Worm (Caenorhabditis elegans) whole organism, L4 larva: Measurements from ENCODE around the gene srz-90.

Source experiments
- D1046.2 ChIP-seq: fragments of 200-800 bp; sonication (Bioruptor generic); IDR thresholded peaks from 2 replicates; pipeline ENCODE4 v1.3.6; 2022; ENCODE audit warnings: missing genetic modification characterization, missing compliant biosample characterization
- F49E8.2 ChIP-seq: sonication (generic microtip); optimal IDR thresholded peaks from 2 replicates; lab custom pipeline; 2016; ENCODE audit warnings: missing compliant biosample characterization, mild to moderate bottlenecking, missing genetic modification characterization, borderline replicate concordance
- Y48G9A.11 ChIP-seq: fragments of 200-800 bp; sonication (Bioruptor generic); IDR thresholded peaks from 2 replicates; pipeline ENCODE4 v1.3.6; 2022; ENCODE audit warnings: missing genetic modification reagents, missing genetic modification characterization, missing compliant biosample characterization
- Y75B8A.6 ChIP-seq: fragments of 200-800 bp; sonication (Bioruptor generic); IDR thresholded peaks from 2 replicates; pipeline ENCODE4 v1.3.6; 2022; ENCODE audit warnings: missing genetic modification reagents, missing genetic modification characterization, missing compliant biosample characterization
- aha-1 ChIP-seq: fragments of 150-350 bp; peaks from one replicate; lab custom pipeline; 2014; ENCODE audit warnings: missing biosample characterization, missing genetic modification characterization
- aly-2 ChIP-seq: sonication (generic microtip); optimal IDR thresholded peaks from 2 replicates; lab custom pipeline; 2018; ENCODE audit warnings: missing biosample characterization, missing genetic modification characterization
- ceh-20 ChIP-seq: fragments of 200-800 bp; sonication (Bioruptor generic); IDR thresholded peaks from 2 replicates; pipeline ENCODE4 v1.3.6; 2022; ENCODE audit warnings: missing genetic modification reagents, missing genetic modification characterization, missing compliant biosample characterization
- ceh-28 ChIP-seq: fragments of 150-350 bp; optimal IDR thresholded peaks from 2 replicates; lab custom pipeline; 2014; ENCODE audit warnings: missing biosample characterization, missing genetic modification reagents, missing genetic modification characterization
- ceh-32 ChIP-seq: sonication (generic microtip); optimal IDR thresholded peaks from 2 replicates; lab custom pipeline; 2016; ENCODE audit warnings: mild to moderate bottlenecking, missing genetic modification characterization, missing compliant biosample characterization; ENCODE audit not compliant: poor library complexity
- ceh-82 ChIP-seq: sonication (generic microtip); optimal IDR thresholded peaks from 2 replicates; lab custom pipeline; 2017; ENCODE audit warnings: missing biosample characterization, missing genetic modification characterization
- daf-12 ChIP-seq: fragments of 150-350 bp; optimal IDR thresholded peaks from 2 replicates; lab custom pipeline; 2014; ENCODE audit warnings: missing biosample characterization, missing genetic modification reagents, missing genetic modification characterization
- dve-1 ChIP-seq: sonication (generic microtip); optimal IDR thresholded peaks from 2 replicates; lab custom pipeline; 2017; ENCODE audit warnings: antibody characterized with exemption, mild to moderate bottlenecking, missing genetic modification characterization, missing compliant biosample characterization; ENCODE audit not compliant: insufficient read depth
- gei-8 ChIP-seq: fragments of 200-800 bp; sonication (Bioruptor generic); optimal IDR thresholded peaks from 2 replicates; lab custom pipeline; 2018; ENCODE audit warnings: mild to moderate bottlenecking, missing genetic modification characterization, missing compliant biosample characterization
- hif-1 ChIP-seq, 2 experiments: sonication (generic microtip); optimal IDR thresholded peaks; 2 replicates each; lab custom pipeline; 2016 to 2017; ENCODE audit warnings: missing compliant biosample characterization in 2 of 2, missing genetic modification characterization in 2 of 2, missing genetic modification reagents in 2 of 2, missing genotype in 2 of 2, mild to moderate bottlenecking in 1 of 2
- hlh-30 ChIP-seq: sonication (generic microtip); optimal IDR thresholded peaks from 2 replicates; lab custom pipeline; 2017; ENCODE audit warnings: antibody characterized with exemption, mild to moderate bottlenecking, missing genetic modification characterization, missing compliant biosample characterization; ENCODE audit not compliant: insufficient read depth
- lin-13 ChIP-seq: fragments of 150-350 bp; optimal IDR thresholded peaks from 2 replicates; lab custom pipeline; 2014; ENCODE audit warnings: missing biosample characterization, missing genetic modification reagents, missing genetic modification characterization
- lin-29 ChIP-seq: fragments of 200-800 bp; sonication (Bioruptor generic); IDR thresholded peaks from 2 replicates; pipeline ENCODE4 v1.3.6; 2022; ENCODE audit warnings: missing genetic modification reagents, missing genetic modification characterization, missing compliant biosample characterization
- lin-39 ChIP-seq: fragments of 150-350 bp; optimal IDR thresholded peaks from 2 replicates; lab custom pipeline; 2014; ENCODE audit warnings: missing biosample characterization, missing genetic modification reagents, missing genetic modification characterization
- lir-3 ChIP-seq: sonication (generic microtip); optimal IDR thresholded peaks from 2 replicates; lab custom pipeline; 2016; ENCODE audit warnings: mild to moderate bottlenecking, missing genetic modification characterization, missing compliant biosample characterization
- madf-5 ChIP-seq, 2 experiments: fragments of 200-800 bp; sonication (Bioruptor generic); IDR thresholded peaks; 2 replicates each; pipeline ENCODE4 v1.3.6; 2022; ENCODE audit warnings: missing compliant biosample characterization in 2 of 2, missing genetic modification characterization in 2 of 2
- madf-9 ChIP-seq: fragments of 200-800 bp; sonication (Bioruptor generic); conservative IDR thresholded peaks from 2 replicates; pipeline ENCODE4 v1.3.6; 2022; ENCODE audit warnings: missing genetic modification reagents, missing genetic modification characterization, missing compliant biosample characterization
- mxl-2 ChIP-seq: fragments of 200-800 bp; sonication (Bioruptor generic); conservative IDR thresholded peaks from 2 replicates; pipeline ENCODE4 v1.3.6; 2022; ENCODE audit warnings: missing genetic modification reagents, missing genetic modification characterization, missing compliant biosample characterization
- nhr-25 ChIP-seq: sonication (generic microtip); optimal IDR thresholded peaks from 2 replicates; lab custom pipeline; 2017; ENCODE audit warnings: missing genetic modification characterization, mild to moderate bottlenecking, missing compliant biosample characterization, antibody characterized with exemption, moderate library complexity, borderline replicate concordance; ENCODE audit not compliant: insufficient read depth
- nhr-6 ChIP-seq: fragments of 150-350 bp; optimal IDR thresholded peaks from 2 replicates; lab custom pipeline; 2014; ENCODE audit warnings: missing biosample characterization, missing genetic modification characterization
- nhr-77 ChIP-seq: fragments of 150-350 bp; optimal IDR thresholded peaks from 2 replicates; lab custom pipeline; 2014; ENCODE audit warnings: missing biosample characterization, missing genetic modification characterization
- spr-1 ChIP-seq: sonication (generic microtip); optimal IDR thresholded peaks from 2 replicates; lab custom pipeline; 2016; ENCODE audit warnings: mild to moderate bottlenecking, missing genetic modification characterization, missing compliant biosample characterization
- tag-97 ChIP-seq: fragments of 200-800 bp; sonication (Bioruptor generic); IDR thresholded peaks from 2 replicates; pipeline ENCODE4 v1.3.6; 2022; ENCODE audit warnings: missing genetic modification characterization, missing compliant biosample characterization
- unc-39 ChIP-seq: sonication (generic microtip); optimal IDR thresholded peaks from 2 replicates; lab custom pipeline; 2017; ENCODE audit warnings: missing biosample characterization, missing genetic modification characterization
- unc-62 ChIP-seq, 3 experiments: fragments of 150-350 bp in 1 of 3; sonication (generic microtip); optimal IDR thresholded peaks in 2 of 3; peaks in 1 of 3; 1 replicate in 1 of 3; 2 replicates in 2 of 3; lab custom pipeline; 2014 to 2017; ENCODE audit warnings: missing biosample characterization in 3 of 3, missing genetic modification characterization in 3 of 3, missing genetic modification reagents in 3 of 3, missing genotype in 1 of 3
- zfp-2 ChIP-seq: sonication (generic microtip); optimal IDR thresholded peaks from 2 replicates; lab custom pipeline; 2016; ENCODE audit warnings: mild to moderate bottlenecking, missing genetic modification characterization, missing compliant biosample characterization
- zfp-3 ChIP-seq: fragments of 200-800 bp; sonication (Bioruptor generic); conservative IDR thresholded peaks from 2 replicates; pipeline ENCODE4 v1.3.6; 2022; ENCODE audit warnings: missing genetic modification reagents, missing genetic modification characterization, missing compliant biosample characterization
- ztf-11 ChIP-seq: fragments of 150-350 bp; optimal IDR thresholded peaks from 2 replicates; lab custom pipeline; 2014; ENCODE audit warnings: missing biosample characterization, missing genetic modification characterization

The srz-90 gene

DNA sequence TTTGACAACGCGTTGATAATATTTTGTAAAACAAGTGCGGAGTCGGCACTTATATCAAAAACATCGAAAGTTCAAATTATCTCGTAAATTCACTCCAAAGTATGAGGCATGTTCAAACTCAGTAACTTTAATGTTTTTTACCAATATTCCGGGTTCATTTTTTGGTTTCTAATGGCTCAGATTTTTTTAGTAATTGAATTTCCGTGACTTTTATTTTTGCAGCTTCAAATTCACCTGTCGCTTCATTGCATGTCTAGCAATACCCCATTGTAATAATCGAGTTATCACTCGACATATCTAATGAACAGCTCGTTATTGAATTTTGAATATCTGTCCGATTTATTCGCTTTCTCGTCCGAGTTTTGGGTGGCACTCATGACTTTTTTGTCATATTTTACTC, at the start of gene srz-90:
TSS of gene srz-90 (plus strand) at position 301 of the 400 bp plus-strand sequence.
- TF ChIP-seq daf-12 (no peak), aly-2 (tag; lab: Kevin White, UChicago) (no peak), zfp-2 (tag; lab: Kevin White, UChicago) (no peak), madf-9 (GFP tag; lab: Robert Waterston, UW) (no peak), lin-29 (GFP tag; lab: Robert Waterston, UW) (no peak), lin-13 (GFP tag; lab: Kevin White, UChicago) (no peak), ceh-82 (tag; lab: Kevin White, UChicago) (no peak), D1046.2 (GFP tag; lab: Robert Waterston, UW) (no peak), nhr-77 (no peak), unc-39 (tag; lab: Kevin White, UChicago) (no peak), unc-62 (GFP tag; optimal IDR thresholded peaks at IDR 0.05 in 1 of 2; lab: Kevin White, UChicago) (no peak), unc-62 (tag; optimal IDR thresholded peaks at IDR 0.05; lab: Kevin White, UChicago) (no peak), nhr-25 (tag; lab: Kevin White, UChicago) (no peak), Y75B8A.6 (no peak), lir-3 (tag; lab: Kevin White, UChicago) (no peak)

DNA sequence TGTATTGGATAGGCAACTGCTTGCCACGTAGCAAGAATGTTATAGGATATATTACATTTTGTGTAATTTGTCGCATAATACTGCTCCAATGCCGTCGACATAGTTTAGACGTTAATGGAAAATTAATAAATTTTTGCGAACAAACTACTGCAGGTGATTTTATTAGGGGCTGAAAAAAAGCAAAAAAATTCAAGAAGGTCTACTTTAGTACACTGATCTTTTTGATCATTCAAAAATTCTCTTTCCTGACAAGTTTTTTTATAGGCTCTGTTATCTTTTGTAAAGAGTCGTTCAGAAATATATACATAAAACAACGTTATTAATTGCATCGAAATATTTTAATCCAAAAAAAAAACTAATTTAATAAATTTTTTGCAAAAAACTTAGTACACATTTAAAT, 42.8 kb upstream of the srz-90 start, which contains the start of gene srh-111:
TSS of gene srh-111 (minus strand) at position 101 of the 400 bp plus-strand sequence.
- no peak for TF ChIP-seq D1046.2 (GFP tag; lab: Robert Waterston, UW)
- no peak for TF ChIP-seq Y75B8A.6
- TF ChIP-seq ceh-32 (tag; lab: Kevin White, UChicago) = no peak
- TF ChIP-seq tag-97 (GFP tag; lab: Robert Waterston, UW) = no peak
- no peak for TF ChIP-seq spr-1 (tag; lab: Kevin White, UChicago)
- no peak for TF ChIP-seq F49E8.2 (tag; lab: Kevin White, UChicago)
- TF ChIP-seq zfp-3 (GFP tag; lab: Robert Waterston, UW) = no peak
- TF ChIP-seq, all 104 proteins: peak for 0

DNA sequence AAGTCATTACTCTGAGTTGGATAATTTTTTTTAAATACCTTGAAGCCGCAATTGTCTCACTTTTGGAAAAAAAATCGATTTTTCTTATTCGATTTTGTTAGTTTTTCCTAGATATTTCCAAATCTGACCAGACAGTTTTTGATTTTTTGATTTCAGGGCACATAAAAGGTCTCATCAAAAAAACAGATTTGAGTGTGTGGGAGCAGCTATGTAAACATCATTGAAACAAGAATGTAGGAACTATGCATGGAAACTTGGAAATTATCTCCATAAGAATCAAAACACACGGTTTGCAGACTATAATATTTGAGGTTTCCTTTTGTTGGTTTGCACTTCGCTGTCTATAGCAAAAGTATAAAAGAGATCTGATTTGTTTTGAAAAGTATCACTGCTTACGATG, 41.8 kb upstream of the srz-90 start, which contains the start of gene scl-24:
TSS of gene scl-24 (plus strand) at position 301 of the 400 bp plus-strand sequence.
- no peak for TF ChIP-seq lin-13 (GFP tag; lab: Kevin White, UChicago)
- TF ChIP-seq aha-1 (tag; lab: Kevin White, UChicago) = peak; percentile 8

DNA sequence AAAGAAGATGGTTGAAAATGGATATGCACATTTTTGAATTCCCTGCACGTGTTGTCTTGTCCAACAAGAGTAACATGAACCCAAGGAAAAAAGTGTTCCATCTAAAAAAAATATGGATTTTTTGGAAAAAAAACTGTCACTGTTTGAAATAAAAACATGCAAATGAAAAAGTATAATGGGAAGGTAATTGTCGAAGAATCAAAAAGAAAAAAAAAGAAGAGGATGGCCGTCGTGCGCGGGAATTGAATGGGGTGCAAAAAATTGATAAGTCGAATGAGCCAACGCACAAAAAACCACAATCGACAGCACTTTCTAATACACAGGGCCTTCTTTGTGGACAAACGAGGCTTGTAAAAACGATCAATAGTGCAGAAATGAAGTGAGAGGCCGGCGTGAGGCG, 34.1 kb upstream of the srz-90 start, which contains the start of gene fbxa-102:
TSS of gene fbxa-102 (minus strand) at position 101 of the 400 bp plus-strand sequence.
- TF ChIP-seq dve-1 (tag; lab: Kevin White, UChicago) = no peak
- no peak for TF ChIP-seq Y48G9A.11
- TF ChIP-seq ceh-20 (GFP tag; lab: Robert Waterston, UW) = no peak
- TF ChIP-seq zfp-2 (tag; lab: Kevin White, UChicago) = no peak
- TF ChIP-seq mxl-2 (GFP tag; lab: Robert Waterston, UW) = no peak

DNA sequence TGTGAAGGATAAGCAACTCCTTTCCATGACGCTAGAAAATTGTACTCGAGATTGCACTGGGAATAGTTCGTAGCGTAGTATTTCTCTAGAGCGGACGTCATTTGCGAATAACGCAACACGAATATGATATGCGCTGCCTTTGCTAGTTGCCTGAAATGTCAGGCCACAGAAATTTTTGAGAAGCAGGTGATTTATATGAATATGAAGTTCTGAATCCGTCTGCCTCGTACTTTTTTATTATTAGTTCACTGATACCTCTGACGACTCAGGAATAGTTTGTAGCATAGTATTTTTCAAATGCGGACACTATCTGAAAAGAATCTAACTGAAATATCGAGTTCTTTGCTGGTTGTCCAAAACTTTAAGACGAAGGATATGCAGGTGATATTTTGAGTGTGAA, 31.8 kb upstream of the srz-90 start, which contains the start of gene srh-118:
TSS of gene srh-118 (minus strand) at position 101 of the 400 bp plus-strand sequence.
- TF ChIP-seq ceh-28 (tag; lab: Kevin White, UChicago) = no peak
- TF ChIP-seq lin-39 (tag; lab: Kevin White, UChicago) = no peak
- TF ChIP-seq hlh-30 (tag; lab: Kevin White, UChicago) = no peak
- no peak for TF ChIP-seq madf-5 (GFP tag; IDR thresholded peaks at IDR 0.05; lab: Robert Waterston, UW)
- TF ChIP-seq gei-8 (GFP tag; lab: Kevin White, UChicago) = no peak
- TF ChIP-seq hif-1 (tag; optimal IDR thresholded peaks at IDR 0.05; lab: Kevin White, UChicago) = no peak
- TF ChIP-seq nhr-6 (tag; lab: Kevin White, UChicago) = no peak
- TF ChIP-seq ztf-11 = no peak
- TF ChIP-seq madf-9 (GFP tag; lab: Robert Waterston, UW) = no peak
- TF ChIP-seq zfp-3 (GFP tag; lab: Robert Waterston, UW) = no peak
